Fruit fly (Drosophila melanogaster) whole organism, wandering third instar larva: ENCODE data around the gene eIF3h.

Source experiments
- Abd-B ChIP-seq: fragments of >200 bp; optimal IDR thresholded peaks from 2 replicates; lab custom pipeline; 2017; ENCODE audit warnings: missing biosample characterization, missing genetic modification characterization
- CG32264 ChIP-seq: fragments of 200-800 bp; sonication (Bioruptor generic); optimal IDR thresholded peaks from 2 replicates; lab custom pipeline; 2016; ENCODE audit warnings: missing biosample characterization, missing genetic modification characterization
- CG9705 ChIP-seq: fragments of 200-800 bp; sonication (Bioruptor generic); optimal IDR thresholded peaks from 2 replicates; lab custom pipeline; 2018; ENCODE audit warnings: missing biosample characterization, mild to moderate bottlenecking, missing genetic modification characterization
- CrebA ChIP-seq: fragments of 200-800 bp; sonication (Bioruptor generic); optimal IDR thresholded peaks from 2 replicates; lab custom pipeline; 2016; ENCODE audit warnings: missing biosample characterization, mild to moderate bottlenecking, missing genetic modification characterization, borderline replicate concordance
- Dfd ChIP-seq: fragments of >200 bp; optimal IDR thresholded peaks from 2 replicates; lab custom pipeline; 2017; ENCODE audit warnings: missing biosample characterization, missing genetic modification characterization
- Dif ChIP-seq: fragments of 200-275, 200-300 bp; sonication (Bioruptor generic); optimal IDR thresholded peaks from 2 replicates; lab custom pipeline; 2018; ENCODE audit warnings: missing biosample characterization, missing genetic modification characterization; ENCODE audit not compliant: partially characterized antibody
- GATAd ChIP-seq: sonication (Bioruptor generic); optimal IDR thresholded peaks from 2 replicates; lab custom pipeline; 2016; ENCODE audit warnings: missing biosample characterization, missing genetic modification characterization
- HLH106 ChIP-seq: fragments of 200-800 bp; optimal IDR thresholded peaks from 3 replicates; lab custom pipeline; 2019; ENCODE audit warnings: missing biosample characterization, mild to moderate bottlenecking, missing genetic modification characterization, moderate library complexity
- Hnf4 ChIP-seq: fragments of 200-800 bp; sonication (Bioruptor generic); optimal IDR thresholded peaks from 2 replicates; lab custom pipeline; 2016; ENCODE audit warnings: missing biosample characterization, mild to moderate bottlenecking, missing genetic modification characterization
- Hr78 ChIP-seq: fragments of >200 bp; optimal IDR thresholded peaks from 2 replicates; lab custom pipeline; 2017; ENCODE audit warnings: missing biosample characterization, missing genetic modification characterization
- Hr83 ChIP-seq: fragments of 200-300 bp; sonication (Bioruptor generic); optimal IDR thresholded peaks from 2 replicates; lab custom pipeline; 2016; ENCODE audit warnings: missing biosample characterization, mild to moderate bottlenecking, missing genetic modification characterization, moderate library complexity; ENCODE audit not compliant: poor library complexity, severe bottlenecking
- Jra ChIP-seq: sonication (Bioruptor generic); optimal IDR thresholded peaks from 2 replicates; lab custom pipeline; 2016; ENCODE audit warnings: missing biosample characterization, missing genetic modification characterization
- Mio ChIP-seq: sonication (Bioruptor generic); optimal IDR thresholded peaks from 2 replicates; lab custom pipeline; 2016; ENCODE audit warnings: missing biosample characterization, missing genetic modification characterization
- Myc ChIP-seq: fragments of >200 bp; optimal IDR thresholded peaks from 2 replicates; lab custom pipeline; 2017
- N ChIP-seq: fragments of >200 bp; optimal IDR thresholded peaks from 2 replicates; lab custom pipeline; 2018; ENCODE audit warnings: missing biosample characterization, missing external identifiers, missing genetic modification characterization
- OdsH ChIP-seq: fragments of 200-800 bp; sonication (Bioruptor generic); optimal IDR thresholded peaks from 2 replicates; lab custom pipeline; 2016; ENCODE audit warnings: missing biosample characterization, mild to moderate bottlenecking, missing genetic modification characterization
- Rel ChIP-seq, 2 experiments: fragments of 200-800 bp; sonication (Bioruptor generic) in 1 of 2; optimal IDR thresholded peaks; 2 replicates in 1 of 2; 3 replicates in 1 of 2; lab custom pipeline; 2016 to 2019; ENCODE audit warnings: mild to moderate bottlenecking in 2 of 2, missing biosample characterization in 2 of 2, missing genetic modification characterization in 2 of 2, moderate library complexity in 1 of 2
- Sp1 ChIP-seq: fragments of 200-800 bp; sonication (Bioruptor generic); optimal IDR thresholded peaks from 3 replicates; lab custom pipeline; 2019; ENCODE audit warnings: missing biosample characterization, mild to moderate bottlenecking, missing genetic modification characterization, moderate library complexity
- Vsx2 ChIP-seq: fragments of 200-300, 225-300 bp; sonication (Bioruptor generic); optimal IDR thresholded peaks from 2 replicates; lab custom pipeline; 2018; ENCODE audit warnings: missing biosample characterization, missing genetic modification characterization; ENCODE audit not compliant: partially characterized antibody
- br ChIP-seq: fragments of 200-800 bp; sonication (Bioruptor generic); optimal IDR thresholded peaks from 2 replicates; lab custom pipeline; 2016; ENCODE audit warnings: missing biosample characterization, missing genetic modification characterization
- brk ChIP-seq: fragments of 200-800 bp; sonication (Bioruptor generic); optimal IDR thresholded peaks from 2 replicates; lab custom pipeline; 2016; ENCODE audit warnings: missing biosample characterization, mild to moderate bottlenecking, missing genetic modification characterization
- dl ChIP-seq, 2 experiments: fragments of 175-275, 200-275 bp in 1 of 2; fragments of 200-275 bp in 1 of 2; sonication (Bioruptor generic); optimal IDR thresholded peaks; lab custom pipeline; 2018; ENCODE audit warnings: mild to moderate bottlenecking in 2 of 2, missing biosample characterization in 2 of 2, missing genetic modification characterization in 2 of 2, moderate library complexity in 2 of 2; ENCODE audit not compliant: partially characterized antibody in 2 of 2, insufficient read depth in 1 of 2
- dmrt93B ChIP-seq: fragments of 200-800 bp; sonication (Bioruptor generic); optimal IDR thresholded peaks from 2 replicates; lab custom pipeline; 2018; ENCODE audit warnings: missing biosample characterization, mild to moderate bottlenecking, missing genetic modification characterization
- dsf ChIP-seq: sonication (Bioruptor generic); optimal IDR thresholded peaks from 2 replicates; lab custom pipeline; 2016; ENCODE audit warnings: missing biosample characterization, missing genetic modification characterization, borderline replicate concordance
- ey ChIP-seq: fragments of 200-800 bp; sonication (Bioruptor generic); optimal IDR thresholded peaks from 2 replicates; lab custom pipeline; 2016; ENCODE audit warnings: missing biosample characterization, missing genetic modification characterization
- foxo ChIP-seq, 2 experiments: fragments of 200-800 bp; sonication (Bioruptor generic); optimal IDR thresholded peaks; 2 replicates in 1 of 2; 3 replicates in 1 of 2; lab custom pipeline; 2016 to 2017; ENCODE audit warnings: missing biosample characterization in 2 of 2, missing genetic modification characterization in 2 of 2
- fru ChIP-seq: fragments of 200-800 bp; sonication (Bioruptor generic); optimal IDR thresholded peaks from 3 replicates; lab custom pipeline; 2016; ENCODE audit warnings: missing biosample characterization, mild to moderate bottlenecking, missing genetic modification characterization
- h ChIP-seq: fragments of 200-800 bp; sonication (Bioruptor generic); optimal IDR thresholded peaks from 3 replicates; lab custom pipeline; 2016; ENCODE audit warnings: missing biosample characterization, mild to moderate bottlenecking, missing genetic modification characterization
- jim ChIP-seq: fragments of 175-275, 200-325 bp; sonication (Bioruptor generic); optimal IDR thresholded peaks from 2 replicates; lab custom pipeline; 2016; ENCODE audit warnings: missing biosample characterization, mild to moderate bottlenecking, missing genetic modification characterization
- lola ChIP-seq: fragments of >200 bp; optimal IDR thresholded peaks from 2 replicates; lab custom pipeline; 2017; ENCODE audit warnings: missing biosample characterization, missing genetic modification characterization
- pan ChIP-seq: fragments of >200 bp; optimal IDR thresholded peaks from 2 replicates; lab custom pipeline; 2017
- psq ChIP-seq: fragments of 200-800 bp; sonication (Bioruptor generic); optimal IDR thresholded peaks from 3 replicates; lab custom pipeline; 2017; ENCODE audit warnings: missing biosample characterization, mild to moderate bottlenecking, missing genetic modification characterization, moderate library complexity
- rgr ChIP-seq: fragments of 200-800 bp; sonication (Bioruptor generic); optimal IDR thresholded peaks from 3 replicates; lab custom pipeline; 2016; ENCODE audit warnings: missing biosample characterization, mild to moderate bottlenecking, missing genetic modification characterization
- sage ChIP-seq: fragments of 200-800 bp; sonication (Bioruptor generic); optimal IDR thresholded peaks from 2 replicates; lab custom pipeline; 2016; ENCODE audit warnings: missing biosample characterization, mild to moderate bottlenecking, missing genetic modification characterization
- sv ChIP-seq: fragments of 200-800 bp; sonication (Bioruptor generic); optimal IDR thresholded peaks from 3 replicates; lab custom pipeline; 2016; ENCODE audit warnings: missing biosample characterization, missing genetic modification characterization
- tai ChIP-seq: sonication (Bioruptor generic); optimal IDR thresholded peaks from 2 replicates; lab custom pipeline; 2016; ENCODE audit warnings: missing biosample characterization, missing genetic modification characterization
- usp ChIP-seq: fragments of >200 bp; optimal IDR thresholded peaks from 2 replicates; lab custom pipeline; 2017; ENCODE audit warnings: missing biosample characterization, missing genetic modification characterization
- woc ChIP-seq: sonication (Bioruptor generic); optimal IDR thresholded peaks from 2 replicates; lab custom pipeline; 2016; ENCODE audit warnings: missing biosample characterization, mild to moderate bottlenecking, missing genetic modification characterization

The eIF3h gene

dm6 chr2L:5006323-5006722 lies 46.6 kb downstream of the eIF3h start:
- TF ChIP-seq Hnf4 (GFP tag; lab: Kevin White, UChicago) (no peak), GATAd (GFP tag; lab: Kevin White, UChicago) (no peak), Jra (GFP tag; lab: Kevin White, UChicago) (no peak), jim (GFP tag; lab: Kevin White, UChicago) (no peak), foxo (GFP tag; optimal IDR thresholded peaks at IDR 0.05; lab: Kevin White, UChicago) (no peak), fru (no peak), h (GFP tag; lab: Kevin White, UChicago) (no peak), Abd-B (no peak), usp (GFP tag; lab: Kevin White, UChicago) (no peak), dmrt93B (GFP tag; lab: Kevin White, UChicago) (no peak), CG32264 (GFP tag; lab: Kevin White, UChicago) (no peak), N (GFP tag; lab: Kevin White, UChicago) (no peak), sage (GFP tag; lab: Kevin White, UChicago) (no peak), OdsH (GFP tag; lab: Kevin White, UChicago) (no peak), HLH106 (tag; lab: Kevin White, UChicago) (no peak), Mio (GFP tag; lab: Kevin White, UChicago) (no peak), CrebA (GFP tag; lab: Kevin White, UChicago) (no peak), Sp1 (GFP tag; lab: Kevin White, UChicago) (no peak)

dm6 chr2L:5005464-5005764 lies 47.5 kb downstream of the eIF3h start:
- TF ChIP-seq N (GFP tag; lab: Kevin White, UChicago), result no peak
- TF ChIP-seq Dif, result peak; percentile 21
- TF ChIP-seq, all 38 proteins: peak for 1

- TF ChIP-seq Hnf4 (GFP tag; lab: Kevin White, UChicago), result peak; percentile 92
- TF ChIP-seq OdsH (GFP tag; lab: Kevin White, UChicago), result peak; percentile 91
- TF ChIP-seq Hr83 (GFP tag; lab: Kevin White, UChicago), result no peak
- peak; percentile 72 for TF ChIP-seq dmrt93B (GFP tag; lab: Kevin White, UChicago)
- TF ChIP-seq Myc (lab: Kevin White, UChicago), result no peak
- TF ChIP-seq Jra (GFP tag; lab: Kevin White, UChicago), result peak; percentile 75
- no peak for TF ChIP-seq dsf
- no peak for TF ChIP-seq pan
- no peak for TF ChIP-seq usp (GFP tag; lab: Kevin White, UChicago)
- no peak for TF ChIP-seq N (GFP tag; lab: Kevin White, UChicago)
- TF ChIP-seq sv (GFP tag; lab: Kevin White, UChicago), result peak; percentile 92
- peak; percentile 87 for TF ChIP-seq woc (GFP tag; lab: Kevin White, UChicago)
- no peak for TF ChIP-seq CrebA (GFP tag; lab: Kevin White, UChicago)
- peak; percentile 64 for TF ChIP-seq CG9705 (GFP tag; lab: Kevin White, UChicago)
- TF ChIP-seq Abd-B, result no peak
- TF ChIP-seq h (GFP tag; lab: Kevin White, UChicago), result peak; percentile 93
- peak; percentile 57 for TF ChIP-seq Rel (GFP tag; optimal IDR thresholded peaks at IDR 0.05; lab: Kevin White, UChicago)
- TF ChIP-seq Rel (tag; optimal IDR thresholded peaks at IDR 0.05; lab: Kevin White, UChicago), result peak; percentile 61
- peak; percentile 77 for TF ChIP-seq brk (GFP tag; lab: Kevin White, UChicago)
- TF ChIP-seq GATAd (GFP tag; lab: Kevin White, UChicago), result peak; percentile 5
- TF ChIP-seq Vsx2 (GFP tag; lab: Kevin White, UChicago), result no peak
- TF ChIP-seq jim (GFP tag; lab: Kevin White, UChicago), result no peak
- TF ChIP-seq Sp1 (GFP tag; lab: Kevin White, UChicago), result peak; percentile 86
- no peak for TF ChIP-seq lola
- TF ChIP-seq CG32264 (GFP tag; lab: Kevin White, UChicago), result peak; percentile 83
- TF ChIP-seq foxo (GFP tag; optimal IDR thresholded peaks at IDR 0.05; lab: Kevin White, UChicago), result peak; percentile 59 to 95
- no peak for TF ChIP-seq Hr78 (GFP tag; lab: Kevin White, UChicago)
- no peak for TF ChIP-seq dl (GFP tag; optimal IDR thresholded peaks at IDR 0.05; lab: Kevin White, UChicago; ENCODE audit: insufficient read depth in 1 of 2, partially characterized antibody in 2 of 2)
- TF ChIP-seq tai (GFP tag; lab: Kevin White, UChicago), result no peak
- TF ChIP-seq Dif, result no peak
- no peak for TF ChIP-seq Dfd (GFP tag; lab: Kevin White, UChicago)
- peak; percentile 93 for TF ChIP-seq br
- peak; percentile 83 for TF ChIP-seq psq (GFP tag; lab: Kevin White, UChicago)
- peak; percentile 93 for TF ChIP-seq ey (GFP tag; lab: Kevin White, UChicago)
- peak; percentile 92 for TF ChIP-seq rgr (GFP tag; lab: Kevin White, UChicago)
- TF ChIP-seq Mio (GFP tag; lab: Kevin White, UChicago), result peak; percentile 58
- peak; percentile 53 for TF ChIP-seq sage (GFP tag; lab: Kevin White, UChicago)
- peak; percentile 89 for TF ChIP-seq HLH106 (tag; lab: Kevin White, UChicago)
- peak; percentile 92 for TF ChIP-seq fru
These were observed 48.0 kb downstream of the eIF3h start for dm6 chr2L:5004677-5005463.
